Fruit fly (Drosophila melanogaster) whole organism, embryonic: ENCODE data around the gene CG16736.

ENCODE experiments used
- Bgb ChIP-seq: fragments of 200-800 bp; sonication (Bioruptor generic); IDR thresholded peaks from 2 replicates; pipeline ENCODE4 v1.3.6; 2022; ENCODE audit warnings: missing biosample characterization, missing genetic modification characterization; ENCODE audit not compliant: partially characterized antibody
- Bteb2 ChIP-seq: fragments of 200-800 bp; sonication (Bioruptor generic); optimal IDR thresholded peaks from 2 replicates; lab custom pipeline; 2016; ENCODE audit warnings: missing biosample characterization, missing genetic modification characterization
- C15 ChIP-seq: fragments of 200-800 bp; sonication (Bioruptor generic); IDR thresholded peaks from 3 replicates; pipeline ENCODE4 v1.3.6; 2022; ENCODE audit warnings: missing biosample characterization, missing genetic modification characterization
- CG10431 ChIP-seq: fragments of 200-800 bp; sonication (Bioruptor generic); optimal IDR thresholded peaks from 3 replicates; lab custom pipeline; 2018; ENCODE audit warnings: missing biosample characterization, mild to moderate bottlenecking, missing genetic modification characterization
- CG11456 ChIP-seq: fragments of 200-800 bp; sonication (Bioruptor generic); IDR thresholded peaks from 3 replicates; pipeline ENCODE4 v1.3.6; 2022; ENCODE audit warnings: missing biosample characterization, missing genetic modification characterization
- CG12391 ChIP-seq: fragments of 200-800 bp; sonication (Bioruptor generic); optimal IDR thresholded peaks from 3 replicates; lab custom pipeline; 2018; ENCODE audit warnings: missing biosample characterization, mild to moderate bottlenecking, missing genetic modification characterization, moderate library complexity
- CG15696 ChIP-seq: fragments of 200-800 bp; sonication (Bioruptor generic); optimal IDR thresholded peaks from 2 replicates; lab custom pipeline; 2019; ENCODE audit warnings: missing biosample characterization, mild to moderate bottlenecking, missing genetic modification characterization, moderate library complexity
- CG16863 ChIP-seq: fragments of 200-800 bp; sonication (Bioruptor generic); optimal IDR thresholded peaks from 3 replicates; lab custom pipeline; 2016; ENCODE audit warnings: missing biosample characterization, missing genetic modification characterization
- CG31224 ChIP-seq: fragments of 200-800 bp; sonication (Bioruptor generic); IDR thresholded peaks from 2 replicates; pipeline ENCODE4 v1.3.6; 2022; ENCODE audit warnings: missing biosample characterization, missing genetic modification characterization
- CG8924 ChIP-seq: fragments of 200-800 bp; optimal IDR thresholded peaks from 3 replicates; lab custom pipeline; 2019; ENCODE audit warnings: missing biosample characterization, mild to moderate bottlenecking, missing genetic modification characterization, moderate library complexity
- CG9727 ChIP-seq: fragments of 200-800 bp; sonication (Bioruptor generic); optimal IDR thresholded peaks from 3 replicates; lab custom pipeline; 2017; ENCODE audit warnings: missing biosample characterization, mild to moderate bottlenecking, missing genetic modification characterization
- Dek ChIP-seq: fragments of 200-800 bp; sonication (Bioruptor generic); optimal IDR thresholded peaks from 3 replicates; lab custom pipeline; 2019; ENCODE audit warnings: missing biosample characterization, mild to moderate bottlenecking, missing genetic modification characterization, moderate library complexity
- HLHmδ ChIP-seq: fragments of 200-800 bp; sonication (Bioruptor generic); optimal IDR thresholded peaks from 2 replicates; lab custom pipeline; 2018; ENCODE audit warnings: missing biosample characterization, mild to moderate bottlenecking, missing genetic modification characterization, moderate library complexity
- HmgZ ChIP-seq: fragments of 200-800 bp; sonication (Bioruptor generic); optimal IDR thresholded peaks from 2 replicates; lab custom pipeline; 2018; ENCODE audit warnings: missing biosample characterization, mild to moderate bottlenecking, missing genetic modification characterization
- Hmx ChIP-seq: fragments of 200-800 bp; sonication (Bioruptor generic); optimal IDR thresholded peaks from 2 replicates; lab custom pipeline; 2016; ENCODE audit warnings: missing biosample characterization, missing genetic modification characterization
- Hsf ChIP-seq: fragments of 200-800 bp; sonication (Bioruptor generic); optimal IDR thresholded peaks from 3 replicates; lab custom pipeline; 2016; ENCODE audit warnings: missing biosample characterization, missing genetic modification characterization
- Mad ChIP-seq: fragments of 200-800 bp; sonication (Bioruptor generic); optimal IDR thresholded peaks from 2 replicates; lab custom pipeline; 2016; ENCODE audit warnings: missing biosample characterization, missing genetic modification characterization
- Max ChIP-seq: fragments of 200-800 bp; sonication (Bioruptor generic); optimal IDR thresholded peaks from 2 replicates; lab custom pipeline; 2016; ENCODE audit warnings: missing biosample characterization, mild to moderate bottlenecking, missing genetic modification characterization
- Nf-YC ChIP-seq: fragments of 200-800 bp; optimal IDR thresholded peaks from 3 replicates; lab custom pipeline; 2019; ENCODE audit warnings: missing biosample characterization, mild to moderate bottlenecking, missing genetic modification characterization, moderate library complexity
- Poxn ChIP-seq: fragments of 200-800 bp; sonication (Bioruptor generic); IDR thresholded peaks from 2 replicates; pipeline ENCODE4 v1.3.6; 2022; ENCODE audit warnings: missing biosample characterization, missing genetic modification characterization
- Sry-δ ChIP-seq: fragments of 200-800 bp; sonication (Bioruptor generic); optimal IDR thresholded peaks from 2 replicates; lab custom pipeline; 2016; ENCODE audit warnings: missing biosample characterization, missing genetic modification characterization
- Vsx1 ChIP-seq: fragments of 200-800 bp; sonication (Bioruptor generic); optimal IDR thresholded peaks from 2 replicates; lab custom pipeline; 2017; ENCODE audit warnings: missing biosample characterization, mild to moderate bottlenecking, missing genetic modification characterization, missing genetic modification reagents
- YL-1 ChIP-seq: fragments of 200-800 bp; sonication (Bioruptor generic); optimal IDR thresholded peaks from 3 replicates; lab custom pipeline; 2017; ENCODE audit warnings: missing biosample characterization, mild to moderate bottlenecking, missing genetic modification characterization
- ato ChIP-seq: fragments of 200-800 bp; sonication (Bioruptor generic); IDR thresholded peaks from 2 replicates; pipeline ENCODE4 v1.3.6; 2022; ENCODE audit warnings: missing biosample characterization, missing genetic modification characterization; ENCODE audit not compliant: partially characterized antibody
- cad ChIP-seq: fragments of >200 bp; optimal IDR thresholded peaks from 2 replicates; lab custom pipeline; 2017; ENCODE audit warnings: missing biosample characterization, missing genetic modification characterization
- chn ChIP-seq: fragments of 200-800 bp; sonication (Bioruptor generic); optimal IDR thresholded peaks from 2 replicates; lab custom pipeline; 2016; ENCODE audit warnings: missing biosample characterization, missing genetic modification characterization
- dmrt11E ChIP-seq: fragments of 200-800 bp; sonication (Bioruptor generic); optimal IDR thresholded peaks from 3 replicates; lab custom pipeline; 2018; ENCODE audit warnings: missing biosample characterization, mild to moderate bottlenecking, missing genetic modification characterization, moderate library complexity
- eyg ChIP-seq: fragments of 200-800 bp; sonication (Bioruptor generic); optimal IDR thresholded peaks from 3 replicates; lab custom pipeline; 2016; ENCODE audit warnings: missing biosample characterization, missing genetic modification characterization
- fd102C ChIP-seq: fragments of 200-800 bp; sonication (Bioruptor generic); optimal IDR thresholded peaks from 2 replicates; lab custom pipeline; 2018; ENCODE audit warnings: missing biosample characterization, mild to moderate bottlenecking, missing genetic modification characterization, moderate library complexity
- fd96Cb ChIP-seq: fragments of 200-800 bp; sonication (Bioruptor generic); optimal IDR thresholded peaks from 2 replicates; lab custom pipeline; 2018; ENCODE audit warnings: missing biosample characterization, mild to moderate bottlenecking, missing genetic modification characterization, moderate library complexity
- gcm ChIP-seq: fragments of 200-800 bp; sonication (Bioruptor generic); optimal IDR thresholded peaks from 2 replicates; lab custom pipeline; 2019; ENCODE audit warnings: missing biosample characterization, mild to moderate bottlenecking, missing genetic modification characterization, moderate library complexity
- gcm2 ChIP-seq: fragments of 200-800 bp; sonication (Bioruptor generic); optimal IDR thresholded peaks from 2 replicates; lab custom pipeline; 2016; ENCODE audit warnings: missing biosample characterization, missing genetic modification characterization
- hth ChIP-seq: fragments of >200 bp; optimal IDR thresholded peaks from 2 replicates; lab custom pipeline; 2017; ENCODE audit warnings: inconsistent platforms
- ind ChIP-seq: fragments of 200-800 bp; sonication (Bioruptor generic); optimal IDR thresholded peaks from 3 replicates; lab custom pipeline; 2016; ENCODE audit warnings: missing biosample characterization, missing genetic modification characterization
- klu ChIP-seq: fragments of 200-800 bp; sonication (Bioruptor generic); IDR thresholded peaks from 2 replicates; pipeline ENCODE4 v1.3.6; 2022; ENCODE audit warnings: missing biosample characterization, missing genetic modification characterization
- kni ChIP-seq: fragments of 200-800 bp; sonication (Bioruptor generic); optimal IDR thresholded peaks from 3 replicates; lab custom pipeline; 2017; ENCODE audit warnings: mild to moderate bottlenecking, missing biosample characterization, missing genetic modification reagents, missing genetic modification characterization
- lilli ChIP-seq: fragments of 200-800 bp; sonication (Bioruptor generic); optimal IDR thresholded peaks from 3 replicates; lab custom pipeline; 2016; ENCODE audit warnings: missing biosample characterization, missing genetic modification characterization
- mld ChIP-seq: fragments of 200-800 bp; sonication (Bioruptor generic); IDR thresholded peaks from 3 replicates; pipeline ENCODE4 v1.3.6; 2022; ENCODE audit warnings: missing biosample characterization, missing genetic modification characterization; ENCODE audit not compliant: partially characterized antibody
- odd ChIP-seq: fragments of 200-800 bp; sonication (Bioruptor generic); optimal IDR thresholded peaks from 2 replicates; lab custom pipeline; 2017; ENCODE audit warnings: missing biosample characterization, mild to moderate bottlenecking, missing genetic modification characterization
- p53 ChIP-seq: fragments of 200-800 bp; sonication (Bioruptor generic); optimal IDR thresholded peaks from 2 replicates; lab custom pipeline; 2016; ENCODE audit warnings: missing biosample characterization, missing genetic modification characterization
- peb ChIP-seq: fragments of 200-800 bp; sonication (Bioruptor generic); IDR thresholded peaks from 2 replicates; pipeline ENCODE4 v1.3.6; 2022; ENCODE audit warnings: missing biosample characterization, missing genetic modification characterization
- pita ChIP-seq: fragments of 200-800 bp; sonication (Bioruptor generic); optimal IDR thresholded peaks from 2 replicates; lab custom pipeline; 2017; ENCODE audit warnings: missing biosample characterization, mild to moderate bottlenecking, missing genetic modification characterization
- ranshi ChIP-seq: fragments of 200-800 bp; sonication (Bioruptor generic); IDR thresholded peaks from 2 replicates; pipeline ENCODE4 v1.3.6; 2022; ENCODE audit warnings: missing biosample characterization, missing genetic modification characterization
- ro ChIP-seq: fragments of 200-800 bp; sonication (Bioruptor generic); IDR thresholded peaks from 2 replicates; pipeline ENCODE4 v1.3.6; 2022; ENCODE audit warnings: missing biosample characterization, missing genetic modification characterization
- sr ChIP-seq: fragments of 200-800 bp; sonication (Bioruptor generic); IDR thresholded peaks from 3 replicates; pipeline ENCODE4 v1.3.6; 2022; ENCODE audit warnings: missing biosample characterization, missing genetic modification characterization
- sug ChIP-seq: fragments of 200-800 bp; optimal IDR thresholded peaks from 2 replicates; lab custom pipeline; 2019; ENCODE audit warnings: missing biosample characterization, mild to moderate bottlenecking, missing genetic modification characterization, moderate library complexity
- tll ChIP-seq, 2 experiments: fragments of 200-800 bp in 1 of 2; fragments of >200 bp in 1 of 2; sonication (Bioruptor generic) in 1 of 2; optimal IDR thresholded peaks; 2 replicates each; lab custom pipeline; 2017 to 2019; ENCODE audit warnings: missing biosample characterization in 2 of 2, missing genetic modification characterization in 2 of 2, mild to moderate bottlenecking in 1 of 2, moderate library complexity in 1 of 2
- unc-4 ChIP-seq: fragments of 200-800 bp; sonication (Bioruptor generic); IDR thresholded peaks from 2 replicates; pipeline ENCODE4 v1.3.6; 2022; ENCODE audit warnings: missing biosample characterization, missing genetic modification characterization; ENCODE audit not compliant: partially characterized antibody
- vnd ChIP-seq: fragments of 200-800 bp; sonication (Bioruptor generic); IDR thresholded peaks from 3 replicates; pipeline ENCODE4 v1.3.6; 2022; ENCODE audit warnings: missing biosample characterization, missing genetic modification characterization; ENCODE audit not compliant: partially characterized antibody
- z ChIP-seq: fragments of 200-800 bp; sonication (Bioruptor generic); IDR thresholded peaks from 3 replicates; pipeline ENCODE4 v1.3.6; 2022; ENCODE audit warnings: missing biosample characterization, missing genetic modification characterization

Gene CG16736

dm6 chr3R:9260421-9260973, 3.0 kb upstream of the CG16736 start, which contains the start of gene ATP6AP2 (continued):
- no peak for TF ChIP-seq Poxn (GFP tag; lab: Robert Waterston, UW)
- TF ChIP-seq Bgb (GFP tag; lab: Robert Waterston, UW) = peak; percentile 86
- TF ChIP-seq unc-4 (GFP tag; lab: Robert Waterston, UW) = peak; percentile 78
- TF ChIP-seq CG9727 = peak; percentile 43
- TF ChIP-seq peb (GFP tag; lab: Robert Waterston, UW) = no peak
- TF ChIP-seq Bteb2 (GFP tag; lab: Kevin White, UChicago) = no peak
- peak; percentile 63 for TF ChIP-seq Sry-δ (GFP tag; lab: Kevin White, UChicago)
- TF ChIP-seq z (GFP tag; lab: Robert Waterston, UW) = no peak
- TF ChIP-seq CG12391 = peak; percentile 82
- TF ChIP-seq sug (tag; lab: Kevin White, UChicago) = peak; percentile 80
- TF ChIP-seq klu = no peak
- TF ChIP-seq CG15696 (tag; lab: Kevin White, UChicago) = peak; percentile 44
- peak; percentile 70 for TF ChIP-seq Nf-YC (tag; lab: Kevin White, UChicago)
- no peak for TF ChIP-seq CG16863 (GFP tag; lab: Kevin White, UChicago)
- TF ChIP-seq chn (GFP tag; lab: Kevin White, UChicago) = peak; percentile 61
- TF ChIP-seq gcm2 (GFP tag; lab: Kevin White, UChicago) = peak; percentile 12
- no peak for TF ChIP-seq ranshi (GFP tag; lab: Robert Waterston, UW)
- peak; percentile 39; the same call in 1 of the 2 replicates for TF ChIP-seq ato (GFP tag; lab: Robert Waterston, UW)
- TF ChIP-seq HLHmδ (GFP tag; lab: Kevin White, UChicago) = peak; percentile 29
- TF ChIP-seq Hsf (GFP tag; lab: Kevin White, UChicago) = peak; percentile 42
- peak; percentile 36 for TF ChIP-seq Mad (GFP tag; lab: Kevin White, UChicago)
- peak; percentile 58 for TF ChIP-seq lilli (GFP tag; lab: Kevin White, UChicago)
- no peak for TF ChIP-seq Hmx (GFP tag; lab: Kevin White, UChicago)
- no peak for TF ChIP-seq tll (GFP tag; optimal IDR thresholded peaks at IDR 0.05; lab: Kevin White, UChicago)
- TF ChIP-seq cad (GFP tag; lab: Kevin White, UChicago) = no peak
- TF ChIP-seq fd96Cb = peak; percentile 6
- no peak for TF ChIP-seq sr (GFP tag; lab: Robert Waterston, UW)
- TF ChIP-seq kni = peak; percentile 14
- peak; percentile 47 for TF ChIP-seq Max (GFP tag; lab: Kevin White, UChicago)
- no peak for TF ChIP-seq ro (GFP tag; lab: Robert Waterston, UW)
- peak; percentile 13 for TF ChIP-seq gcm (GFP tag; lab: Kevin White, UChicago)
- TF ChIP-seq C15 (GFP tag; lab: Robert Waterston, UW) = 0 out of 3 replicates have a peak, but pooled peaks have one; percentile 28
- no peak for TF ChIP-seq odd
- peak; percentile 79 for TF ChIP-seq vnd
- peak; percentile 47 for TF ChIP-seq ind (GFP tag; lab: Kevin White, UChicago)
- TF ChIP-seq CG10431 (GFP tag; lab: Kevin White, UChicago) = no peak
- TF ChIP-seq eyg = no peak
- no peak for TF ChIP-seq hth (lab: Kevin White, UChicago)
- no peak for TF ChIP-seq Vsx1 (GFP tag; lab: Kevin White, UChicago)
- no peak for TF ChIP-seq p53 (GFP tag; lab: Kevin White, UChicago)
- TF ChIP-seq dmrt11E (tag; lab: Kevin White, UChicago) = peak; percentile 29
- TF ChIP-seq Dek (tag; lab: Kevin White, UChicago) = peak; percentile 70
- TF ChIP-seq HmgZ (tag; lab: Kevin White, UChicago) = peak; percentile 80
- TF ChIP-seq CG8924 (tag; lab: Kevin White, UChicago) = peak; percentile 67
- 0 out of 3 replicates have a peak, but pooled peaks have one; percentile 48 for TF ChIP-seq mld (GFP tag; lab: Robert Waterston, UW)
- TF ChIP-seq fd102C (GFP tag; lab: Kevin White, UChicago) = no peak
- peak; percentile 72; the same call in 2 of the 3 replicates for TF ChIP-seq CG11456
- TF ChIP-seq YL-1 (GFP tag; lab: Kevin White, UChicago) = peak; percentile 96
- no peak for TF ChIP-seq CG31224
- no peak for TF ChIP-seq pita (GFP tag; lab: Kevin White, UChicago)
